Fruit fly (Drosophila melanogaster): ENCODE results near the gene Gdh.

DNA sequence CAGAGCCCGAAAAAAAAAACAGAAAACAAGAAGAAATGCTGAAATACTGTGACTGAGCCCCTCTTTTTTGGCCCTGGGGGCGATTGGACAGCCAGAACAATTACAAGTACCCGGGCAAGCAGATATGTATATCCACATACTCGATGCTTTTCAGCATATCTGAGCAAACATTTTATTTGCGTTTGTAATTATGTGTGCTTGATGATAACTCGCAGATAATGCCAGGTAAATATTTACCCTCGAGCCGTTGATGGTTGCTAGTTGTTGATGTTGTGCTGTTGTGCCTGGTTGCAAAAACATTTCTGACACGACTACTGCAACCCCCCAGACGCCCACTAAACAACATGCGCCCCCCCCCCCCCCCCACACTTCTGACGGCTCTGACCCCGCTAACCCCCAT is 23.5 kb downstream of the Gdh start:
- TF ChIP-seq CG8478 (optimal IDR thresholded peaks at IDR 0.05) (no peak), CTCF (optimal IDR thresholded peaks at IDR 0.05) (no peak)

All from S2 (cell line).